Worm (Caenorhabditis elegans) whole organism, L2 larva: ENCODE measurements around the gene srr-3.

Experiments
- Y55F3AM.14 ChIP-seq: fragments of 200-800 bp; sonication (Bioruptor generic); optimal IDR thresholded peaks from 2 replicates; lab custom pipeline; 2018; ENCODE audit warnings: mild to moderate bottlenecking, missing genetic modification characterization, missing compliant biosample characterization
- ZK546.5 ChIP-seq: sonication (generic microtip); optimal IDR thresholded peaks from 2 replicates; lab custom pipeline; 2017; ENCODE audit warnings: missing biosample characterization, missing genetic modification characterization
- ama-1 ChIP-seq: fragments of 150-350 bp; optimal IDR thresholded peaks from 2 replicates; lab custom pipeline; 2018; ENCODE audit warnings: inconsistent platforms
- ceh-82 ChIP-seq: fragments of 150-350 bp; optimal IDR thresholded peaks from 2 replicates; lab custom pipeline; 2014; ENCODE audit warnings: missing biosample characterization, missing genetic modification characterization
- dmd-4 ChIP-seq: sonication (generic microtip); optimal IDR thresholded peaks from 2 replicates; lab custom pipeline; 2017; ENCODE audit warnings: missing biosample characterization, missing genetic modification characterization
- fos-1 ChIP-seq: fragments of 150-350 bp; optimal IDR thresholded peaks from 2 replicates; lab custom pipeline; 2014; ENCODE audit warnings: missing biosample characterization, missing genetic modification characterization
- mbf-1 ChIP-seq: sonication (generic microtip); optimal IDR thresholded peaks from 2 replicates; lab custom pipeline; 2017; ENCODE audit warnings: missing biosample characterization, missing genetic modification characterization
- nhr-77 ChIP-seq: fragments of 150-350 bp; optimal IDR thresholded peaks from 2 replicates; lab custom pipeline; 2014; ENCODE audit warnings: missing biosample characterization, missing genetic modification characterization
- zag-1 ChIP-seq: fragments of 150-350 bp; optimal IDR thresholded peaks from 2 replicates; lab custom pipeline; 2014; ENCODE audit warnings: missing biosample characterization, missing genetic modification characterization
- ztf-11 ChIP-seq: sonication (generic microtip); optimal IDR thresholded peaks from 2 replicates; lab custom pipeline; 2017; ENCODE audit warnings: missing biosample characterization, missing genetic modification characterization
- ztf-4 ChIP-seq: fragments of 150-350 bp; optimal IDR thresholded peaks from 2 replicates; lab custom pipeline; 2014; ENCODE audit warnings: missing biosample characterization, missing genetic modification characterization

DNA sequence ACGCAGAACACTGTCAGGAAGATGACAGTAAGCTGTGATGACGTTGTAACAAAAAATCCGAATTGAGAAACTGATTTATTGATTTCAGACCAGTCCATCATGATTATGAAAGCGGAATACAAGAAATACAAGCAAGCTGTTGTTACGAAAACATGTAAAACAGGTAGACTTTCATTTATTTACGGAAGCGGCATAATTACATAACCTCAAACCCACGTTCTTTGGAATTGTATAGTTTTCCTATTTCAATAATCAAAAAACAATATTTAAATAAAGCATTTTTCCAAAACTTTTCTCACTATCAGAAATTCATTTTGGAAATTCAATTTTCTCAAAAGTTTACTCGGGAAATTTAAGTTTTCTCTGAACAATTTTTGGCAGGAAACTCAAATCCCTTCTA, 49.9 kb downstream of the srr-3 start, which contains the start of gene str-15:
- TF ChIP-seq ama-1 (no peak), fos-1 (tag; lab: Kevin White, UChicago) (no peak), dmd-4 (tag; lab: Kevin White, UChicago) (no peak), mbf-1 (tag; lab: Kevin White, UChicago) (no peak), zag-1 (tag; lab: Kevin White, UChicago) (no peak), ZK546.5 (tag; lab: Kevin White, UChicago) (no peak), ztf-11 (tag; lab: Kevin White, UChicago) (no peak), Y55F3AM.14 (no peak), ztf-4 (no peak), ceh-82 (tag; lab: Kevin White, UChicago) (no peak), nhr-77 (tag; lab: Kevin White, UChicago) (no peak)
